Worm (Caenorhabditis elegans) whole organism, mixed stage, embryonic: Measurements from ENCODE around the gene mrps-16.

Source experiments
- M03D4.4 ChIP-seq: sonication (generic microtip); optimal IDR thresholded peaks from 2 replicates; lab custom pipeline; 2017; ENCODE audit warnings: mild to moderate bottlenecking, missing genetic modification characterization, missing compliant biosample characterization
- bed-3 ChIP-seq: fragments of 200-800 bp; sonication (Bioruptor generic); optimal IDR thresholded peaks from 3 replicates; lab custom pipeline; 2018; ENCODE audit warnings: mild to moderate bottlenecking, missing genetic modification characterization, moderate library complexity, missing compliant biosample characterization
- blmp-1 ChIP-seq: fragments of 150-350 bp; optimal IDR thresholded peaks from 2 replicates; lab custom pipeline; 2014; ENCODE audit warnings: missing biosample characterization, missing genetic modification characterization
- ceh-39 ChIP-seq: fragments of 150-350 bp; optimal IDR thresholded peaks from 2 replicates; lab custom pipeline; 2014; ENCODE audit warnings: missing biosample characterization, missing genetic modification characterization
- ceh-43 ChIP-seq: fragments of 200-800 bp; sonication (Bioruptor generic); optimal IDR thresholded peaks from 2 replicates; lab custom pipeline; 2018; ENCODE audit warnings: mild to moderate bottlenecking, missing genetic modification characterization, moderate library complexity, missing compliant biosample characterization
- ceh-83 ChIP-seq: fragments of 200-800 bp; sonication (Bioruptor generic); optimal IDR thresholded peaks from 2 replicates; lab custom pipeline; 2018; ENCODE audit warnings: mild to moderate bottlenecking, missing genetic modification characterization, missing compliant biosample characterization
- ces-1 ChIP-seq: fragments of 150-350 bp; optimal IDR thresholded peaks from 2 replicates; lab custom pipeline; 2014; ENCODE audit warnings: missing biosample characterization, missing genetic modification reagents, missing genetic modification characterization
- cnd-1 ChIP-seq: fragments of 200-800 bp; sonication (Bioruptor generic); optimal IDR thresholded peaks from 2 replicates; lab custom pipeline; 2018; ENCODE audit warnings: mild to moderate bottlenecking, missing genetic modification characterization, missing compliant biosample characterization
- drap-1 ChIP-seq: fragments of 200-800 bp; sonication (Bioruptor generic); optimal IDR thresholded peaks from 3 replicates; lab custom pipeline; 2018; ENCODE audit warnings: mild to moderate bottlenecking, missing genetic modification characterization, missing compliant biosample characterization
- elt-1 ChIP-seq: sonication (generic microtip); optimal IDR thresholded peaks from 2 replicates; lab custom pipeline; 2017; ENCODE audit warnings: missing genetic modification characterization, mild to moderate bottlenecking, missing compliant biosample characterization, antibody characterized with exemption, moderate library complexity, borderline replicate concordance; ENCODE audit not compliant: insufficient read depth
- elt-3 ChIP-seq: fragments of 150-350 bp; optimal IDR thresholded peaks from 2 replicates; lab custom pipeline; 2014; ENCODE audit warnings: missing biosample characterization, missing genetic modification characterization
- ham-2 ChIP-seq: fragments of 200-800 bp; sonication (Bioruptor generic); optimal IDR thresholded peaks from 2 replicates; lab custom pipeline; 2018; ENCODE audit warnings: mild to moderate bottlenecking, missing genetic modification characterization, missing compliant biosample characterization
- lin-13 ChIP-seq: fragments of 150-350 bp; optimal IDR thresholded peaks from 2 replicates; lab custom pipeline; 2014; ENCODE audit warnings: missing biosample characterization, missing genetic modification characterization
- lin-32 ChIP-seq: fragments of 200-800 bp; sonication (Bioruptor generic); optimal IDR thresholded peaks from 2 replicates; lab custom pipeline; 2018; ENCODE audit warnings: mild to moderate bottlenecking, missing genetic modification characterization, missing compliant biosample characterization
- lsy-2 ChIP-seq: fragments of 150-350 bp; optimal IDR thresholded peaks from 2 replicates; lab custom pipeline; 2014; ENCODE audit warnings: missing biosample characterization, missing genetic modification characterization
- mab-5 ChIP-seq: fragments of 150-350 bp; optimal IDR thresholded peaks from 2 replicates; lab custom pipeline; 2014; ENCODE audit warnings: missing biosample characterization, missing genetic modification characterization
- mls-2 ChIP-seq: sonication (generic microtip); optimal IDR thresholded peaks from 2 replicates; lab custom pipeline; 2016; ENCODE audit warnings: mild to moderate bottlenecking, missing genetic modification characterization, moderate library complexity, missing compliant biosample characterization
- nhr-12 ChIP-seq: fragments of 150-350 bp; optimal IDR thresholded peaks from 2 replicates; lab custom pipeline; 2014; ENCODE audit warnings: missing biosample characterization, missing genetic modification characterization
- nhr-2 ChIP-seq: fragments of 150-350 bp; optimal IDR thresholded peaks from 2 replicates; lab custom pipeline; 2014; ENCODE audit warnings: missing biosample characterization, missing genetic modification characterization
- nhr-237 ChIP-seq: fragments of 150-350 bp; optimal IDR thresholded peaks from 2 replicates; lab custom pipeline; 2014; ENCODE audit warnings: missing biosample characterization, missing genetic modification characterization
- nhr-28 ChIP-seq: fragments of 150-350 bp; optimal IDR thresholded peaks from 2 replicates; lab custom pipeline; 2014; ENCODE audit warnings: missing biosample characterization, missing genetic modification characterization
- nhr-76 ChIP-seq: sonication (generic microtip); optimal IDR thresholded peaks from 2 replicates; lab custom pipeline; 2017; ENCODE audit warnings: missing biosample characterization, missing genetic modification characterization
- pha-4 ChIP-seq: fragments of 150-350 bp; optimal IDR thresholded peaks from 2 replicates; lab custom pipeline; 2018; ENCODE audit warnings: missing biosample characterization, missing genetic modification reagents, missing genetic modification characterization
- sem-2 ChIP-seq: fragments of 200-800 bp; sonication (Bioruptor generic); optimal IDR thresholded peaks from 2 replicates; lab custom pipeline; 2018; ENCODE audit warnings: mild to moderate bottlenecking, missing genetic modification characterization, missing compliant biosample characterization
- snpc-4 ChIP-seq: fragments of 150-350 bp; optimal IDR thresholded peaks from 2 replicates; lab custom pipeline; 2014; ENCODE audit warnings: missing biosample characterization, missing genetic modification characterization
- sptf-1 ChIP-seq: sonication (generic microtip); optimal IDR thresholded peaks from 2 replicates; lab custom pipeline; 2017; ENCODE audit warnings: mild to moderate bottlenecking, missing genetic modification characterization, moderate library complexity, missing compliant biosample characterization
- tbx-8 ChIP-seq: fragments of 200-800 bp; sonication (Bioruptor generic); optimal IDR thresholded peaks from 2 replicates; lab custom pipeline; 2018; ENCODE audit warnings: mild to moderate bottlenecking, missing genetic modification characterization, moderate library complexity, missing compliant biosample characterization
- unc-39 ChIP-seq: fragments of 150-350 bp; optimal IDR thresholded peaks from 2 replicates; lab custom pipeline; 2014; ENCODE audit warnings: missing biosample characterization, missing genetic modification characterization
- unc-62 ChIP-seq: fragments of 150-350 bp; optimal IDR thresholded peaks from 2 replicates; lab custom pipeline; 2014; ENCODE audit warnings: missing biosample characterization, missing genetic modification reagents, missing genetic modification characterization
- zip-8 ChIP-seq: fragments of 150-350 bp; optimal IDR thresholded peaks from 2 replicates; lab custom pipeline; 2014; ENCODE audit warnings: missing biosample characterization, missing genetic modification characterization

mrps-16 gene

DNA sequence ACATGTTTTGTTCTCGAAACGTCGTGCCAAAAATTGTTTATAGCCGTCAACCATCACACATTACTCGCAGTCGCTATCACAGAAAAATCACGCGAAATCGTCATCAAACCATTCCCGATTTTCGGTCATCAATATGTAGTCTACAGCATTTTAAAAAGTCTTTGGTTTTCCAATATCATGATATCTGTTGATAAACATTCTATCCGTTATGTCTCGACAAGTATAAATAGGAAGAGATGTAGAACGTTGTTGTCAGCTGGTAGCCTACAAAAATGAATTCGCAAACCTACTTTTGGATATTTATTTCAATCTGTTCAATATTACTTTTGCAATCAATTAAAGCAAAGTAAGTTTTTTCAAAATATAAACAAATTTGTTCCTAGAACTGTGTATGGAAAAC, 22.2 kb downstream of the mrps-16 start, which contains the start of gene F12A10.1:
F12A10.1 (plus strand) TSS at position 166 of the 400 bp plus-strand sequence.
- TF ChIP-seq zip-8 (tag; lab: Kevin White, UChicago) (no peak), nhr-76 (no peak), mab-5 (tag; lab: Kevin White, UChicago) (no peak), nhr-237 (no peak)

DNA sequence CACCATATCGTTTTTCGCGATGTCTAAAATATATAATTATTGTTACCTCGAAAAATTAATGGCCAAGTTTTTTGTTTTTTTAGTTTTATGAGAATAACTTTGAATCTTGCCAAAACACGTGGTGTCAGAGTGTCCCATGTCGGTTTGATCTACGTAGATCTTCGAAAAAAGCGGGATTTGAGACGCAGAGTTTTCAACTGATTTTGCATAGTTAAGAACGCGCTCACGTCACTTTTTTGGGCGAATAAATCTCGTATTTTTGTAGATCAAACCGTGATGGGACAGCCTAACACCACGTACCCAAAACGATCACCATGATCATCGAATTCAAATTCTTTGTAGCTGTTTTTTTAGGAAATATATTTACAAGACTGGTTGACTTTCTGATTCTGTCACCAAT, 23.4 kb downstream of the mrps-16 start:
- TF ChIP-seq nhr-28 (tag; lab: Kevin White, UChicago) (no peak), ceh-83 (GFP tag; lab: Kevin White, UChicago) (no peak)
- TF ChIP-seq, all 35 proteins: peak for 0

DNA sequence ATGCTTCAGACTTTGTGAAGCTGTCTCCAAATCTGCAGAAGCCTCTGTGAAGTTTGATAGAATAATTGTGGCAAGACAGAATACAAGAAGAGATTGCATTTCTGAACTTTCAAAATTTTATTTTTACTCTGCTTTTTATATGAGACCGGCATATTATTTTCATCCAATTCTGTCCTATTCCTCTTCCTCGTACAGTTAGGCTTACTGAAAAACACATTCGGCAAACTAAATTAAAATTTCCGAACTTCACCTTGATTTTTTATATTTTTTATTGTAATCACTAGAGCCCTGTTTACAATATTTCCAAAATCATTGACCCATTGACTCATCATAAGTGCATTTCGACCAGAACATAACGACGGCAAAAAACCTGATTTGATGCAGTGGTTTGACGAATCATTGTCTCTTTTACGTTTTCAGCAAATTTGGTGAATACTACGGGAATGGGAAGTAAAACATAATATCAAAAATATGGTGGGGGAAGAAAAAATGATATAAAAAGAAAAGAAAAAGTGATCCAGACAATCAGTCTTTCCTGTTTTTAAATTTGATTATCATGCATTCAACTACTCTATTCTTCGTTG, 24.1 kb downstream of the mrps-16 start, which contains the start of the genes suex-1 and F12A10.9:
suex-1 (minus strand) TSS at position 101 of the 584 bp plus-strand sequence.
F12A10.9 (plus strand) TSS at position 534 of the 584 bp plus-strand sequence.
- no peak for TF ChIP-seq M03D4.4 (tag; lab: Kevin White, UChicago)
- no peak for TF ChIP-seq ham-2 (GFP tag; lab: Kevin White, UChicago)
- no peak for TF ChIP-seq pha-4 (tag; lab: Kevin White, UChicago)
- no peak for TF ChIP-seq lin-13 (tag; lab: Kevin White, UChicago)
- no peak for TF ChIP-seq ceh-39
- TF ChIP-seq cnd-1 (tag; lab: Kevin White, UChicago) = no peak
- no peak for TF ChIP-seq nhr-28 (tag; lab: Kevin White, UChicago)
- TF ChIP-seq nhr-2 (tag; lab: Kevin White, UChicago) = no peak

DNA sequence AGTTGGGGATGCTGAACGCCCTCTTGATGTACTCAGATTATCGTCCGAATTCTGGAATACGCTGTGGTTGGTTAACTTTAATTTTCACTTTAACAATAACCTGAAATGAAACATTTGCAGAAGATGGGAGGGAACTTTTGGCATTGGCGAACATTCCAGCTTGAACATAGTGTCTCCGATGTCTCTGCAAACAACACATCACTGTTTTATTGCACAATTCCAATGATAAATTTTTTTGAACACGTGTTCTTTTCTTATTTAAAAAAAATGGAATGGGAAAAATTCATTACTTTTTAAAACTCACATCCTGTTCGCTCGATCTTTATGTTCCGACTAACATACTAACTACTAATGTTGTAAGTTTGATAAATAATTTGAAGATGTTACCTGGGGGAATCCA, 26.3 kb downstream of the mrps-16 start, which contains the start of gene fzy-1:
fzy-1 (plus strand) TSS at position 301 of the 400 bp plus-strand sequence.
- no peak for TF ChIP-seq unc-62 (GFP tag; lab: Kevin White, UChicago)
- TF ChIP-seq mab-5 (tag; lab: Kevin White, UChicago) = no peak
- TF ChIP-seq mls-2 = no peak
- no peak for TF ChIP-seq unc-39
- TF ChIP-seq nhr-76 = no peak
- no peak for TF ChIP-seq nhr-2 (tag; lab: Kevin White, UChicago)
- TF ChIP-seq ceh-43 (GFP tag; lab: Kevin White, UChicago) = no peak
- no peak for TF ChIP-seq M03D4.4 (tag; lab: Kevin White, UChicago)
- no peak for TF ChIP-seq elt-3
- TF ChIP-seq sptf-1 = no peak

DNA sequence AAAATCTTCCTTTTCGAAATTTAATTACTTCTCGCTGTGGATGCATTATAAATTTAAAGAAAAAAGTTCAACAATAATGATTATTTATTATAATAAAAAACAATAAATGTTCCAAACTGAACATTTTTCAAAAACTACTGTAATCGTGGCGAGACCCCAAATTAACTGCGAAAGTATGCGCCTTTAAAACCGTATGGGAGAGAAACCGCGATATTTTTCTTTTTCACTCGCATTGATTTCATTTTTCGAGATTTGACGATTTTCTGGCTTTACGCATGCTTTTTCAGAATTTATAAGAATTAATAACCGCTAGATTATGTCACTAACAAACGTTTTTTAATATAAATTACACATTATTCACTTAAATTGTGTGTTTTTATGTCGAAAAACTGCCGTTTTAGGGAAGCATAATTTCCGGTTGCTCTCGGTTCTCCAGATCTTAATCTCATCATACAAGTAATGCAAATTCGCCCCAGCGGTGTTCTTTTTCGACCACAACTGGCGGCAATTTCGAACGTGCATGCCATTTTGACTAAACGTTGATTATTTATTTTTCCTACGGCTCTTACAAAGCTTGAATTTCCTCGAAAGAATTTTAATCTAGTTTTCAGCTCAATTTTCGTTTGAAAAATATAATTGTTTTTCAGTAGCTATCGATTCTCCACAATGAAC, 26.9 kb downstream of the mrps-16 start, which contains the start of gene F12A10.8:
F12A10.8 (minus strand) TSS at position 79 of the 672 bp plus-strand sequence.
- TF ChIP-seq bed-3 (no peak), elt-1 (tag; lab: Kevin White, UChicago) (peak; percentile 52), ces-1 (GFP tag; lab: Kevin White, UChicago) (peak; percentile 89)
- TF ChIP-seq, all 35 proteins: peak for 2

DNA sequence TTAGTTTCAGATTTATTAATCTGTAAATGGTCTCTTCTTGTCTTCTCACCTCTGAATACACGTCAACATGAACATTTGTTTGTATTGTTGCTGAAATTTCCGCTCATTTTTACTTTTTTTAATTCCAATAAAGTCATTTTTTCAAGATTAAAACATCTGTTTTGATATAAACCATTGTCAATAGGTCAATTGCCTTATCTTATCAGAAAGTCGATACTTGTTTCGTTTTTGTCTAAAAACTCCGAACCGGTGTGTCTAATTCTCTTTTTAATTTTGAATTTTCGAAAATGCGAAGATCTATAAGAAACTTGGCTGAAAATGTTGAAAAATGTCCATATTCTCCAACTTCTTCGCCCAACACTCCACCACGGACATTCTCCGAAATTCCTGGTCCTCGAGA, 29.6 kb downstream of the mrps-16 start, which contains the start of gene cyp-44A1:
cyp-44A1 (plus strand) TSS at position 285 of the 400 bp plus-strand sequence.
- TF ChIP-seq drap-1 = no peak
- TF ChIP-seq tbx-8 = no peak
- no peak for TF ChIP-seq blmp-1 (tag; lab: Kevin White, UChicago)
- no peak for TF ChIP-seq ceh-39
- TF ChIP-seq nhr-76 = no peak
- no peak for TF ChIP-seq lsy-2 (tag; lab: Kevin White, UChicago)
- no peak for TF ChIP-seq nhr-28 (tag; lab: Kevin White, UChicago)
- TF ChIP-seq ceh-43 (GFP tag; lab: Kevin White, UChicago) = no peak
- TF ChIP-seq unc-62 (GFP tag; lab: Kevin White, UChicago) = no peak
- no peak for TF ChIP-seq lin-32 (GFP tag; lab: Kevin White, UChicago)
- TF ChIP-seq mab-5 (tag; lab: Kevin White, UChicago) = no peak
- TF ChIP-seq snpc-4 (tag; lab: Kevin White, UChicago) = no peak
- TF ChIP-seq sem-2 = no peak
- TF ChIP-seq sptf-1 = no peak
- TF ChIP-seq unc-39 = no peak
- no peak for TF ChIP-seq ceh-83 (GFP tag; lab: Kevin White, UChicago)
- no peak for TF ChIP-seq nhr-12 (tag; lab: Kevin White, UChicago)
- TF ChIP-seq ham-2 (GFP tag; lab: Kevin White, UChicago) = no peak
- no peak for TF ChIP-seq mls-2
